Fruit fly (Drosophila melanogaster) whole organism, embryonic: ENCODE measurements around the gene Setx.

Experiments
- Atf6 ChIP-seq: fragments of 200-800 bp; sonication (Bioruptor generic); IDR thresholded peaks from 2 replicates; pipeline ENCODE4 v1.3.6; 2022; ENCODE audit warnings: missing biosample characterization, missing genetic modification characterization
- CG10147 ChIP-seq: fragments of 200-800 bp; sonication (Bioruptor generic); optimal IDR thresholded peaks from 2 replicates; lab custom pipeline; 2019; ENCODE audit warnings: missing biosample characterization, mild to moderate bottlenecking, missing genetic modification characterization, moderate library complexity
- CG10979 ChIP-seq: fragments of 200-800 bp; sonication (Bioruptor generic); optimal IDR thresholded peaks from 2 replicates; lab custom pipeline; 2018; ENCODE audit warnings: missing biosample characterization, mild to moderate bottlenecking, missing genetic modification characterization, moderate library complexity
- CG11723 ChIP-seq: fragments of 200-800 bp; sonication (Bioruptor generic); optimal IDR thresholded peaks from 2 replicates; lab custom pipeline; 2017; ENCODE audit warnings: missing biosample characterization, mild to moderate bottlenecking, missing genetic modification characterization
- CG12104 ChIP-seq: fragments of 200-800 bp; sonication (Bioruptor generic); optimal IDR thresholded peaks from 3 replicates; lab custom pipeline; 2016; ENCODE audit warnings: missing biosample characterization, missing genetic modification characterization
- CG12155 ChIP-seq: fragments of 200-800 bp; sonication (Bioruptor generic); optimal IDR thresholded peaks from 3 replicates; lab custom pipeline; 2016; ENCODE audit warnings: missing biosample characterization, missing genetic modification characterization
- CG13775 ChIP-seq: fragments of 200-800 bp; sonication (Bioruptor generic); optimal IDR thresholded peaks from 3 replicates; lab custom pipeline; 2017; ENCODE audit warnings: missing biosample characterization, mild to moderate bottlenecking, missing genetic modification characterization
- CG14441 ChIP-seq: fragments of 200-800 bp; sonication (Bioruptor generic); IDR thresholded peaks from 2 replicates; pipeline ENCODE4 v1.3.6; 2022; ENCODE audit warnings: missing biosample characterization, missing genetic modification characterization
- CG14667 ChIP-seq: fragments of 200-800 bp; sonication (Bioruptor generic); IDR thresholded peaks from 2 replicates; pipeline ENCODE4 v1.3.6; 2022; ENCODE audit warnings: missing biosample characterization, missing genetic modification characterization
- CG14965 ChIP-seq: fragments of 200-800 bp; sonication (Bioruptor generic); optimal IDR thresholded peaks from 2 replicates; lab custom pipeline; 2016; ENCODE audit warnings: missing biosample characterization, missing genetic modification characterization, borderline replicate concordance
- CG15601 ChIP-seq: fragments of 200-800 bp; sonication (Bioruptor generic); optimal IDR thresholded peaks from 3 replicates; lab custom pipeline; 2019; ENCODE audit warnings: missing biosample characterization, mild to moderate bottlenecking, missing genetic modification characterization, moderate library complexity
- CG30403 ChIP-seq: fragments of 200-800 bp; sonication (Bioruptor generic); optimal IDR thresholded peaks from 3 replicates; lab custom pipeline; 2016; ENCODE audit warnings: missing biosample characterization, missing genetic modification characterization
- CG31441 ChIP-seq: fragments of 200-800 bp; sonication (Bioruptor generic); IDR thresholded peaks from 2 replicates; pipeline ENCODE4 v1.3.6; 2022; ENCODE audit warnings: missing biosample characterization, missing genetic modification characterization
- CG34224 ChIP-seq: fragments of 200-800 bp; sonication (Bioruptor generic); IDR thresholded peaks from 3 replicates; pipeline ENCODE4 v1.3.6; 2022; ENCODE audit warnings: missing biosample characterization, missing genetic modification characterization; ENCODE audit not compliant: partially characterized antibody
- CG3995 ChIP-seq: fragments of 200-800 bp; sonication (Bioruptor generic); optimal IDR thresholded peaks from 3 replicates; lab custom pipeline; 2016; ENCODE audit warnings: missing biosample characterization, missing genetic modification characterization
- CG4404 ChIP-seq: fragments of 200-800 bp; sonication (Bioruptor generic); IDR thresholded peaks from 2 replicates; pipeline ENCODE4 v1.3.6; 2022; ENCODE audit warnings: missing biosample characterization, missing genetic modification characterization
- CG8290 ChIP-seq, 3 experiments: fragments of 200-800 bp; sonication (Bioruptor generic); optimal IDR thresholded peaks; 2 replicates each; lab custom pipeline; 2016 to 2019; ENCODE audit warnings: missing biosample characterization in 3 of 3, missing genetic modification characterization in 3 of 3, mild to moderate bottlenecking in 2 of 3, moderate library complexity in 1 of 3
- Camta ChIP-seq: fragments of 200-800 bp; sonication (Bioruptor generic); optimal IDR thresholded peaks from 2 replicates; lab custom pipeline; 2016; ENCODE audit warnings: missing biosample characterization, missing genetic modification characterization
- Dfd ChIP-seq, 2 experiments: fragments of >200 bp; optimal IDR thresholded peaks; 2 replicates each; lab custom pipeline; 2017; ENCODE audit warnings: missing biosample characterization in 2 of 2, missing genetic modification characterization in 2 of 2
- Elba2 ChIP-seq: fragments of 200-800 bp; sonication (Bioruptor generic); optimal IDR thresholded peaks from 3 replicates; lab custom pipeline; 2016; ENCODE audit warnings: missing biosample characterization, missing genetic modification characterization
- Ets65A ChIP-seq: fragments of 200-800 bp; sonication (Bioruptor generic); peaks from one replicate; lab custom pipeline; 2016; ENCODE audit warnings: missing biosample characterization, missing genetic modification characterization
- Hey ChIP-seq: fragments of 200-800 bp; sonication (Bioruptor generic); optimal IDR thresholded peaks from 3 replicates; lab custom pipeline; 2018; ENCODE audit warnings: missing biosample characterization, mild to moderate bottlenecking, missing genetic modification characterization
- Jarid2 ChIP-seq: fragments of 200-800 bp; sonication (Bioruptor generic); optimal IDR thresholded peaks from 3 replicates; lab custom pipeline; 2017; ENCODE audit warnings: mild to moderate bottlenecking, missing biosample characterization, missing genetic modification reagents, missing genetic modification characterization
- Max ChIP-seq: fragments of 200-800 bp; sonication (Bioruptor generic); optimal IDR thresholded peaks from 2 replicates; lab custom pipeline; 2016; ENCODE audit warnings: missing biosample characterization, mild to moderate bottlenecking, missing genetic modification characterization
- Meics ChIP-seq: fragments of 200-800 bp; sonication (Bioruptor generic); optimal IDR thresholded peaks from 2 replicates; lab custom pipeline; 2017; ENCODE audit warnings: missing biosample characterization, mild to moderate bottlenecking, missing genetic modification characterization
- NC2α ChIP-seq: fragments of 200-800 bp; sonication (Bioruptor generic); optimal IDR thresholded peaks from 2 replicates; lab custom pipeline; 2016; ENCODE audit warnings: missing biosample characterization, missing genetic modification characterization
- Tbp ChIP-seq: fragments of >200 bp; optimal IDR thresholded peaks from 2 replicates; lab custom pipeline; 2018; ENCODE audit warnings: missing biosample characterization, missing genetic modification characterization
- abd-A ChIP-seq: fragments of 200-800 bp; sonication (Bioruptor generic); optimal IDR thresholded peaks from 3 replicates; lab custom pipeline; 2019; ENCODE audit warnings: missing biosample characterization, mild to moderate bottlenecking, missing genetic modification characterization, moderate library complexity
- amos ChIP-seq: fragments of 200-800 bp; sonication (Bioruptor generic); IDR thresholded peaks from 2 replicates; pipeline ENCODE4 v1.3.6; 2022; ENCODE audit warnings: missing biosample characterization, missing genetic modification characterization; ENCODE audit not compliant: partially characterized antibody
- ara ChIP-seq: fragments of 200-800 bp; sonication (Bioruptor generic); IDR thresholded peaks from 2 replicates; pipeline ENCODE4 v1.3.6; 2022; ENCODE audit warnings: missing biosample characterization, missing genetic modification characterization
- bab2 ChIP-seq: fragments of 200-800 bp; sonication (Bioruptor generic); optimal IDR thresholded peaks from 2 replicates; lab custom pipeline; 2016; ENCODE audit warnings: missing biosample characterization, missing genetic modification characterization
- croc ChIP-seq: fragments of 200-800 bp; sonication (Bioruptor generic); conservative IDR thresholded peaks from 3 replicates; pipeline ENCODE4 v1.3.6; 2022; ENCODE audit warnings: missing biosample characterization, missing genetic modification characterization
- dysf ChIP-seq: fragments of 200-800 bp; sonication (Bioruptor generic); IDR thresholded peaks from 3 replicates; pipeline ENCODE4 v1.3.6; 2022; ENCODE audit warnings: missing biosample characterization, missing genetic modification characterization
- her ChIP-seq: fragments of 200-800 bp; sonication (Bioruptor generic); optimal IDR thresholded peaks from 2 replicates; lab custom pipeline; 2016; ENCODE audit warnings: missing biosample characterization, missing genetic modification characterization
- inv ChIP-seq: fragments of 200-800 bp; sonication (Bioruptor generic); IDR thresholded peaks from 2 replicates; pipeline ENCODE4 v1.3.6; 2022; ENCODE audit warnings: missing biosample characterization, missing genetic modification characterization; ENCODE audit not compliant: partially characterized antibody
- kni ChIP-seq: fragments of 200-800 bp; sonication (Bioruptor generic); optimal IDR thresholded peaks from 3 replicates; lab custom pipeline; 2017; ENCODE audit warnings: mild to moderate bottlenecking, missing biosample characterization, missing genetic modification reagents, missing genetic modification characterization
- maf-S ChIP-seq: fragments of 200-800 bp; sonication (Bioruptor generic); optimal IDR thresholded peaks from 2 replicates; lab custom pipeline; 2016; ENCODE audit warnings: missing biosample characterization, missing genetic modification characterization
- pita ChIP-seq: fragments of 200-800 bp; sonication (Bioruptor generic); optimal IDR thresholded peaks from 2 replicates; lab custom pipeline; 2017; ENCODE audit warnings: missing biosample characterization, mild to moderate bottlenecking, missing genetic modification characterization
- prd ChIP-seq, 3 experiments: fragments of >200 bp in 2 of 3; fragments of 200-800 bp in 1 of 3; sonication (Bioruptor generic) in 1 of 3; optimal IDR thresholded peaks in 2 of 3; IDR thresholded peaks in 1 of 3; 2 replicates in 2 of 3; 3 replicates in 1 of 3; pipeline versions ENCODE4 v1.3.6 to Lab custom; 2017 to 2022; ENCODE audit warnings: missing biosample characterization in 1 of 3, missing genetic modification characterization in 1 of 3
- pros ChIP-seq: fragments of 200-800 bp; sonication (Bioruptor generic); optimal IDR thresholded peaks from 3 replicates; lab custom pipeline; 2019; ENCODE audit warnings: missing biosample characterization, mild to moderate bottlenecking, missing genetic modification characterization, moderate library complexity
- pum ChIP-seq: fragments of 200-800 bp; sonication (Bioruptor generic); optimal IDR thresholded peaks from 2 replicates; lab custom pipeline; 2016; ENCODE audit warnings: missing biosample characterization, missing genetic modification characterization
- scrt ChIP-seq: fragments of 200-800 bp; sonication (Bioruptor generic); optimal IDR thresholded peaks from 2 replicates; lab custom pipeline; 2018; ENCODE audit warnings: missing biosample characterization, mild to moderate bottlenecking, missing genetic modification characterization, moderate library complexity
- sd ChIP-seq: fragments of 200-800 bp; sonication (Bioruptor generic); optimal IDR thresholded peaks from 3 replicates; lab custom pipeline; 2018; ENCODE audit warnings: missing biosample characterization, mild to moderate bottlenecking, missing genetic modification characterization, moderate library complexity
- stc ChIP-seq: fragments of 200-800 bp; sonication (Bioruptor generic); IDR thresholded peaks from 2 replicates; pipeline ENCODE4 v1.3.6; 2022; ENCODE audit warnings: missing biosample characterization, missing genetic modification characterization
- tna ChIP-seq: fragments of 200-800 bp; sonication (Bioruptor generic); IDR thresholded peaks from 2 replicates; pipeline ENCODE4 v1.3.6; 2022; ENCODE audit warnings: missing biosample characterization, missing genetic modification characterization; ENCODE audit not compliant: partially characterized antibody
- ttk ChIP-seq: fragments of 200-800 bp; sonication (Bioruptor generic); IDR thresholded peaks from 2 replicates; pipeline ENCODE4 v2.1.2; 2022; ENCODE audit warnings: missing biosample characterization, missing genetic modification characterization
- tup ChIP-seq: fragments of 200-800 bp; sonication (Bioruptor generic); optimal IDR thresholded peaks from 2 replicates; lab custom pipeline; 2016; ENCODE audit warnings: missing biosample characterization, mild to moderate bottlenecking, missing genetic modification characterization, moderate library complexity
- unpg ChIP-seq: fragments of 200-800 bp; sonication (Bioruptor generic); optimal IDR thresholded peaks from 3 replicates; lab custom pipeline; 2018; ENCODE audit warnings: missing biosample characterization, mild to moderate bottlenecking, missing genetic modification characterization, moderate library complexity

The Setx gene

DNA sequence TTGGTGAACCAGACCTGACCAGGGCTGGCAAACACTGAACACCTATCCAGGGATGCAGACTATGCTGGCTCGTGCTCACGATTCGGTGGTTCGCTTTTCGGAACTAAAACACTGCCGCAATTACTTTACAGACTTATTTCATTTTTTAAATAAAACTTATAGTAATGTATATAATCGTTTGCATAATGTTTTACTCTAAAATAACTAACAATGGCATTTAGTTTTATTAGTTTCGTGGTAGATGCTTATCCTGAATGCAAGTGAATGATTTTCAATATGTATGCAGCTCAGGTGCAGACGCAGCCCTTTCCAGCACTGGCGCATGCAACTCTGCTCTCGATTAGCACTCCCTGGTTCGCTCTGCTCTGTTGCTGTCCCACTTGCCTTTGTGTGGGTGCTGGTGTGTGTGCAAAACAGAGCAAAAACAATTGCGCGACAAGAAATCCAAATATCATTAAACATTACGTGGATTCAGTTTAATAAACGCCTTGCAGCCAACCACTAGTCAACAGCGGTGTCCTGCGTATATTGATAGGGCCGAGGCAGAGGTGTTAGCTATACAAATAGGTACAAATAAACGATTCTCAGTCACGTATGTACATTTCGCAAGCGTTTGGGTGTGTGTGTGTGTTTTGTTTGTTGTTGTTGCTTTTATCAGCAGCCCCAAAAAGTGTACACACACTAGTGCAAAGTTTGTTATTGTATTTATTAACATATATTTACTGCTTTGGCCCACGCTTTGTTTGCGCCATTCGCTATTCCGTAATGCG is 49.5 kb upstream of the Setx start, which contains the start of the genes ERR and Atg18a (continued):
- TF ChIP-seq CG8290 (GFP tag; optimal IDR thresholded peaks at IDR 0.05; lab: Kevin White, UChicago) (peak; percentile 66), CG8290 (tag; optimal IDR thresholded peaks at IDR 0.05; lab: Kevin White, UChicago) (peak; percentile 38 to 80), CG12155 (GFP tag; lab: Kevin White, UChicago) (peak; percentile 90), ara (GFP tag; lab: Robert Waterston, UW) (peak; percentile 70; the same call in 1 of the 2 replicates), CG14965 (GFP tag; lab: Kevin White, UChicago) (no peak), Hey (tag; lab: Kevin White, UChicago) (peak; percentile 57), CG30403 (GFP tag; lab: Kevin White, UChicago) (peak; percentile 93), tup (peak; percentile 68), CG10147 (GFP tag; lab: Kevin White, UChicago) (peak; percentile 78), sd (tag; lab: Kevin White, UChicago) (no peak), pum (peak; percentile 83), Jarid2 (GFP tag; lab: Kevin White, UChicago) (no peak), CG31441 (GFP tag; lab: Robert Waterston, UW) (peak; percentile 83; the same call in 1 of the 2 replicates), CG12104 (GFP tag; lab: Kevin White, UChicago) (peak; percentile 58), CG34224 (peak; percentile 65; the same call in 2 of the 3 replicates), unpg (peak; percentile 71), Camta (peak; percentile 56), Ets65A (peak; percentile 99), pita (GFP tag; lab: Kevin White, UChicago) (no peak), dysf (GFP tag; lab: Robert Waterston, UW) (peak; percentile 90), inv (GFP tag; lab: Robert Waterston, UW) (peak; percentile 61; the same call in 1 of the 2 replicates), Max (GFP tag; lab: Kevin White, UChicago) (peak; percentile 81), CG3995 (GFP tag; lab: Kevin White, UChicago) (peak; percentile 51), abd-A (tag; lab: Kevin White, UChicago) (no peak), kni (GFP tag; lab: Kevin White, UChicago) (peak; percentile 90), CG4404 (GFP tag; lab: Robert Waterston, UW) (peak; percentile 93), bab2 (peak; percentile 79), Elba2 (GFP tag; lab: Kevin White, UChicago) (peak; percentile 73), CG11723 (GFP tag; lab: Kevin White, UChicago) (no peak), NC2α (GFP tag; lab: Kevin White, UChicago) (peak; percentile 57), maf-S (GFP tag; lab: Kevin White, UChicago) (peak; percentile 79), Atf6 (GFP tag; lab: Robert Waterston, UW) (peak; percentile 86), CG10979 (tag; lab: Kevin White, UChicago) (peak; percentile 68), stc (peak; percentile 40; the same call in 1 of the 2 replicates), prd (optimal IDR thresholded peaks at IDR 0.05; lab: Kevin White, UChicago) (no peak), prd (GFP tag; IDR thresholded peaks at IDR 0.05; lab: Robert Waterston, UW) (peak; percentile 93), Tbp (GFP tag; lab: Kevin White, UChicago) (no peak), CG15601 (tag; lab: Kevin White, UChicago) (peak; percentile 87), croc (GFP tag; lab: Robert Waterston, UW) (peak; percentile 85), her (GFP tag; lab: Kevin White, UChicago) (peak; percentile 57), scrt (GFP tag; lab: Kevin White, UChicago) (peak; percentile 73), Dfd (GFP tag; optimal IDR thresholded peaks at IDR 0.05; lab: Kevin White, UChicago) (no peak), Meics (GFP tag; lab: Kevin White, UChicago) (peak; percentile 80), amos (GFP tag; lab: Robert Waterston, UW) (peak; percentile 65), pros (GFP tag; lab: Kevin White, UChicago) (no peak), CG14667 (GFP tag; lab: Robert Waterston, UW) (peak; percentile 89), tna (GFP tag; lab: Robert Waterston, UW) (no peak), ttk (peak; percentile 81), CG13775 (GFP tag; lab: Kevin White, UChicago) (peak; percentile 90), CG14441 (GFP tag; lab: Robert Waterston, UW) (peak; percentile 90)
